Fruit fly (Drosophila melanogaster) whole organism, embryonic: Measurements from ENCODE around the gene Amacr.

Experiments used
- Aef1 ChIP-seq: fragments of 200-800 bp; sonication (Bioruptor generic); IDR thresholded peaks from 3 replicates; pipeline ENCODE4 v1.3.6; 2022; ENCODE audit warnings: missing biosample characterization, missing genetic modification characterization
- Atf-2 ChIP-seq: fragments of 200-800 bp; sonication (Bioruptor generic); optimal IDR thresholded peaks from 2 replicates; lab custom pipeline; 2016; ENCODE audit warnings: missing biosample characterization, missing genetic modification characterization
- Bdp1 ChIP-seq: fragments of 200-800 bp; sonication (Bioruptor generic); optimal IDR thresholded peaks from 3 replicates; lab custom pipeline; 2016; ENCODE audit warnings: missing biosample characterization, missing genetic modification characterization
- CG10267 ChIP-seq: fragments of 200-800 bp; sonication (Bioruptor generic); optimal IDR thresholded peaks from 2 replicates; lab custom pipeline; 2018; ENCODE audit warnings: missing biosample characterization, mild to moderate bottlenecking, missing genetic modification characterization, moderate library complexity
- CG11093 ChIP-seq: fragments of 200-800 bp; sonication (Bioruptor generic); IDR thresholded peaks from 3 replicates; pipeline ENCODE4 v1.3.6; 2022; ENCODE audit warnings: missing biosample characterization, missing genetic modification characterization
- CG12236 ChIP-seq: fragments of 200-800 bp; sonication (Bioruptor generic); optimal IDR thresholded peaks from 2 replicates; lab custom pipeline; 2016; ENCODE audit warnings: missing biosample characterization, missing genetic modification characterization
- CG14014 ChIP-seq: fragments of 200-800 bp; sonication (Bioruptor generic); IDR thresholded peaks from 2 replicates; pipeline ENCODE4 v1.3.6; 2022; ENCODE audit warnings: missing biosample characterization, missing genetic modification characterization
- CG16815 ChIP-seq: fragments of 200-800 bp; sonication (Bioruptor generic); optimal IDR thresholded peaks from 3 replicates; lab custom pipeline; 2017; ENCODE audit warnings: missing biosample characterization, mild to moderate bottlenecking, missing genetic modification characterization
- CG2120 ChIP-seq: fragments of 200-800 bp; sonication (Bioruptor generic); optimal IDR thresholded peaks from 3 replicates; lab custom pipeline; 2016; ENCODE audit warnings: missing biosample characterization, missing genetic modification characterization
- CG2875 ChIP-seq: fragments of 200-800 bp; sonication (Bioruptor generic); optimal IDR thresholded peaks from 2 replicates; lab custom pipeline; 2017; ENCODE audit warnings: missing biosample characterization, mild to moderate bottlenecking, missing genetic modification characterization, missing genetic modification reagents
- CG31224 ChIP-seq: fragments of 200-800 bp; sonication (Bioruptor generic); IDR thresholded peaks from 2 replicates; pipeline ENCODE4 v1.3.6; 2022; ENCODE audit warnings: missing biosample characterization, missing genetic modification characterization
- CG31388 ChIP-seq: fragments of 200-800 bp; sonication (Bioruptor generic); optimal IDR thresholded peaks from 2 replicates; lab custom pipeline; 2016; ENCODE audit warnings: missing biosample characterization, missing genetic modification characterization
- CG32532 ChIP-seq: fragments of 200-800 bp; sonication (Bioruptor generic); IDR thresholded peaks from 2 replicates; pipeline ENCODE4 v1.3.6; 2022; ENCODE audit warnings: missing biosample characterization, missing genetic modification characterization
- CG3838 ChIP-seq: fragments of 200-800 bp; sonication (Bioruptor generic); optimal IDR thresholded peaks from 3 replicates; lab custom pipeline; 2016; ENCODE audit warnings: missing biosample characterization, missing genetic modification characterization
- CG3995 ChIP-seq: fragments of 200-800 bp; sonication (Bioruptor generic); optimal IDR thresholded peaks from 3 replicates; lab custom pipeline; 2016; ENCODE audit warnings: missing biosample characterization, missing genetic modification characterization
- CG4282 ChIP-seq: fragments of 200-800 bp; sonication (Bioruptor generic); optimal IDR thresholded peaks from 2 replicates; lab custom pipeline; 2016; ENCODE audit warnings: missing biosample characterization, missing genetic modification characterization
- CG4707 ChIP-seq: fragments of 200-800 bp; sonication (Bioruptor generic); optimal IDR thresholded peaks from 2 replicates; lab custom pipeline; 2018; ENCODE audit warnings: missing biosample characterization, mild to moderate bottlenecking, missing genetic modification characterization, moderate library complexity
- CG6765 ChIP-seq: fragments of 200-800 bp; sonication (Bioruptor generic); optimal IDR thresholded peaks from 3 replicates; lab custom pipeline; 2017; ENCODE audit warnings: missing biosample characterization, mild to moderate bottlenecking, missing genetic modification characterization
- CG7556 ChIP-seq: fragments of 200-800 bp; sonication (Bioruptor generic); optimal IDR thresholded peaks from 2 replicates; lab custom pipeline; 2017; ENCODE audit warnings: missing biosample characterization, mild to moderate bottlenecking, missing genetic modification characterization
- CG9727 ChIP-seq: fragments of 200-800 bp; sonication (Bioruptor generic); optimal IDR thresholded peaks from 3 replicates; lab custom pipeline; 2017; ENCODE audit warnings: missing biosample characterization, mild to moderate bottlenecking, missing genetic modification characterization
- CoRest ChIP-seq: fragments of 200-800 bp; sonication (Bioruptor generic); optimal IDR thresholded peaks from 3 replicates; lab custom pipeline; 2018; ENCODE audit warnings: missing biosample characterization, mild to moderate bottlenecking, missing genetic modification characterization, moderate library complexity
- HmgZ ChIP-seq: fragments of 200-800 bp; sonication (Bioruptor generic); optimal IDR thresholded peaks from 2 replicates; lab custom pipeline; 2018; ENCODE audit warnings: missing biosample characterization, mild to moderate bottlenecking, missing genetic modification characterization
- Hr3 ChIP-seq: fragments of 200-800 bp; sonication (Bioruptor generic); optimal IDR thresholded peaks from 3 replicates; lab custom pipeline; 2016; ENCODE audit warnings: missing biosample characterization, missing genetic modification characterization
- Hr78 ChIP-seq, 2 experiments: fragments of 200-800 bp in 1 of 2; fragments of >200 bp in 1 of 2; sonication (Bioruptor generic) in 1 of 2; optimal IDR thresholded peaks; 2 replicates each; lab custom pipeline; 2017 to 2019; ENCODE audit warnings: missing biosample characterization in 2 of 2, missing genetic modification characterization in 2 of 2, mild to moderate bottlenecking in 1 of 2, moderate library complexity in 1 of 2
- Lhr ChIP-seq: fragments of 200-800 bp; sonication (Bioruptor generic); optimal IDR thresholded peaks from 3 replicates; lab custom pipeline; 2017; ENCODE audit warnings: mild to moderate bottlenecking, missing biosample characterization, missing genetic modification reagents, missing genetic modification characterization
- Lim3 ChIP-seq: fragments of 200-800 bp; sonication (Bioruptor generic); IDR thresholded peaks from 2 replicates; pipeline ENCODE4 v1.3.6; 2022; ENCODE audit warnings: missing biosample characterization, missing genetic modification characterization
- MBD-R2 ChIP-seq: fragments of 200-800 bp; sonication (Bioruptor generic); IDR thresholded peaks from 2 replicates; pipeline ENCODE4 v1.3.6; 2022; ENCODE audit warnings: missing biosample characterization, missing genetic modification characterization
- Ptx1 ChIP-seq: fragments of 200-800 bp; sonication (Bioruptor generic); IDR thresholded peaks from 2 replicates; pipeline ENCODE4 v1.3.6; 2022; ENCODE audit warnings: missing biosample characterization, missing genetic modification characterization
- Side ChIP-seq: fragments of 200-800 bp; sonication (Bioruptor generic); optimal IDR thresholded peaks from 2 replicates; lab custom pipeline; 2016; ENCODE audit warnings: missing biosample characterization, missing genetic modification characterization
- TFAM ChIP-seq: fragments of 200-800 bp; sonication (Bioruptor generic); optimal IDR thresholded peaks from 2 replicates; lab custom pipeline; 2017; ENCODE audit warnings: missing biosample characterization, missing genetic modification characterization, inconsistent platforms
- Tbp ChIP-seq: fragments of >200 bp; optimal IDR thresholded peaks from 2 replicates; lab custom pipeline; 2018; ENCODE audit warnings: missing biosample characterization, missing genetic modification characterization
- aop ChIP-seq: fragments of 200-800 bp; sonication (Bioruptor generic); IDR thresholded peaks from 2 replicates; pipeline ENCODE4 v1.3.6; 2022; ENCODE audit warnings: missing biosample characterization, missing genetic modification characterization
- ato ChIP-seq: fragments of 200-800 bp; sonication (Bioruptor generic); IDR thresholded peaks from 2 replicates; pipeline ENCODE4 v1.3.6; 2022; ENCODE audit warnings: missing biosample characterization, missing genetic modification characterization; ENCODE audit not compliant: partially characterized antibody
- da ChIP-seq: fragments of 200-800 bp; sonication (Bioruptor generic); optimal IDR thresholded peaks from 2 replicates; lab custom pipeline; 2016; ENCODE audit warnings: missing biosample characterization, missing genetic modification characterization
- dpn ChIP-seq, 2 experiments: fragments of 200-800 bp; sonication (Bioruptor generic); optimal IDR thresholded peaks; 3 replicates each; lab custom pipeline; 2016; ENCODE audit warnings: missing biosample characterization in 2 of 2, missing genetic modification characterization in 2 of 2
- fu2 ChIP-seq: fragments of 200-800 bp; sonication (Bioruptor generic); optimal IDR thresholded peaks from 2 replicates; lab custom pipeline; 2016; ENCODE audit warnings: missing biosample characterization, missing genetic modification characterization
- grn ChIP-seq: fragments of 200-800 bp; sonication (Bioruptor generic); optimal IDR thresholded peaks from 3 replicates; lab custom pipeline; 2017; ENCODE audit warnings: missing biosample characterization, missing genetic modification characterization
- gsb ChIP-seq: fragments of 200-800 bp; sonication (Bioruptor generic); IDR thresholded peaks from 2 replicates; pipeline ENCODE4 v1.3.6; 2022; ENCODE audit warnings: missing biosample characterization, missing genetic modification characterization
- gt ChIP-seq: fragments of 200-800 bp; sonication (Bioruptor generic); IDR thresholded peaks from 2 replicates; pipeline ENCODE4 v1.3.6; 2022; ENCODE audit warnings: missing biosample characterization, missing genetic modification characterization
- hth ChIP-seq: fragments of >200 bp; optimal IDR thresholded peaks from 2 replicates; lab custom pipeline; 2017; ENCODE audit warnings: inconsistent platforms
- kay ChIP-seq: fragments of 200-800 bp; sonication (Bioruptor generic); optimal IDR thresholded peaks from 2 replicates; lab custom pipeline; 2016; ENCODE audit warnings: missing biosample characterization, missing genetic modification characterization
- lmd ChIP-seq: fragments of 200-800 bp; sonication (Bioruptor generic); IDR thresholded peaks from 2 replicates; pipeline ENCODE4 v1.3.6; 2022; ENCODE audit warnings: missing biosample characterization, missing genetic modification characterization
- luna ChIP-seq: fragments of 200-800 bp; sonication (Bioruptor generic); optimal IDR thresholded peaks from 2 replicates; lab custom pipeline; 2016; ENCODE audit warnings: missing biosample characterization, missing genetic modification characterization
- mam ChIP-seq: fragments of 200-800 bp; sonication (Bioruptor generic); optimal IDR thresholded peaks from 3 replicates; lab custom pipeline; 2016; ENCODE audit warnings: missing biosample characterization, missing genetic modification characterization
- mirr ChIP-seq: fragments of 200-800 bp; sonication (Bioruptor generic); optimal IDR thresholded peaks from 3 replicates; lab custom pipeline; 2018; ENCODE audit warnings: missing biosample characterization, mild to moderate bottlenecking, missing genetic modification characterization
- nom ChIP-seq: fragments of 200-800 bp; sonication (Bioruptor generic); optimal IDR thresholded peaks from 2 replicates; lab custom pipeline; 2017; ENCODE audit warnings: missing biosample characterization, missing genetic modification characterization, mild to moderate bottlenecking, moderate library complexity, missing genetic modification reagents
- ranshi ChIP-seq: fragments of 200-800 bp; sonication (Bioruptor generic); IDR thresholded peaks from 2 replicates; pipeline ENCODE4 v1.3.6; 2022; ENCODE audit warnings: missing biosample characterization, missing genetic modification characterization
- rib ChIP-seq: fragments of 200-800 bp; sonication (Bioruptor generic); IDR thresholded peaks from 2 replicates; pipeline ENCODE4 v1.3.6; 2022; ENCODE audit warnings: missing biosample characterization, missing genetic modification characterization
- sim ChIP-seq: fragments of 200-800 bp; sonication (Bioruptor generic); IDR thresholded peaks from 2 replicates; pipeline ENCODE4 v1.3.6; 2022; ENCODE audit warnings: missing biosample characterization, missing genetic modification characterization
- tap ChIP-seq: fragments of 200-800 bp; optimal IDR thresholded peaks from 3 replicates; lab custom pipeline; 2019; ENCODE audit warnings: missing biosample characterization, mild to moderate bottlenecking, missing genetic modification characterization, moderate library complexity
- wdn ChIP-seq: fragments of 200-800 bp; sonication (Bioruptor generic); IDR thresholded peaks from 2 replicates; pipeline ENCODE4 v1.3.6; 2022; ENCODE audit warnings: missing biosample characterization, missing genetic modification characterization
- wek ChIP-seq: fragments of 200-800 bp; sonication (Bioruptor generic); optimal IDR thresholded peaks from 3 replicates; lab custom pipeline; 2018; ENCODE audit warnings: missing biosample characterization, mild to moderate bottlenecking, missing genetic modification characterization, moderate library complexity

Gene Amacr

dm6 chr2L:20761951-20762538, 9.9 kb upstream of the Amacr start (continued):
- TF ChIP-seq lmd (GFP tag; lab: Robert Waterston, UW): no peak
- no peak for TF ChIP-seq luna
- no peak for TF ChIP-seq gt
- no peak for TF ChIP-seq MBD-R2
- no peak for TF ChIP-seq Bdp1 (GFP tag; lab: Kevin White, UChicago)
- TF ChIP-seq CG9727 (GFP tag; lab: Kevin White, UChicago): peak; percentile 64
- TF ChIP-seq CG4707 (GFP tag; lab: Kevin White, UChicago): no peak
- TF ChIP-seq fu2: no peak
- TF ChIP-seq CoRest (tag; lab: Kevin White, UChicago): peak; percentile 34
- TF ChIP-seq grn (GFP tag; lab: Kevin White, UChicago): no peak
- no peak for TF ChIP-seq rib (GFP tag; lab: Robert Waterston, UW)
- TF ChIP-seq mam: no peak
- peak; percentile 49 for TF ChIP-seq tap (tag; lab: Kevin White, UChicago)
- TF ChIP-seq kay: no peak
- no peak for TF ChIP-seq da (GFP tag; lab: Kevin White, UChicago)
- TF ChIP-seq CG32532 (GFP tag; lab: Robert Waterston, UW): peak; percentile 34; the same call in 1 of the 2 replicates
- TF ChIP-seq CG16815 (GFP tag; lab: Kevin White, UChicago): no peak
- no peak for TF ChIP-seq CG6765 (GFP tag; lab: Kevin White, UChicago)
- TF ChIP-seq gsb (GFP tag; lab: Robert Waterston, UW): no peak
- no peak for TF ChIP-seq hth
- TF ChIP-seq Hr78 (GFP tag; optimal IDR thresholded peaks at IDR 0.05; lab: Kevin White, UChicago): no peak
- TF ChIP-seq aop (GFP tag; lab: Robert Waterston, UW): no peak
- peak; percentile 42; the same call in 2 of the 3 replicates for TF ChIP-seq Aef1 (GFP tag; lab: Robert Waterston, UW)
- TF ChIP-seq CG4282 (GFP tag; lab: Kevin White, UChicago): no peak
- no peak for TF ChIP-seq TFAM (GFP tag; lab: Kevin White, UChicago)
- peak in 1 of 2 experiments; percentile 16 for TF ChIP-seq dpn (GFP tag; optimal IDR thresholded peaks at IDR 0.05; lab: Kevin White, UChicago)
- TF ChIP-seq CG31388 (GFP tag; lab: Kevin White, UChicago): no peak
- no peak for TF ChIP-seq CG2875 (GFP tag; lab: Kevin White, UChicago)
- no peak for TF ChIP-seq ato (GFP tag; lab: Robert Waterston, UW)
- TF ChIP-seq Ptx1 (GFP tag; lab: Robert Waterston, UW): peak; percentile 65
- TF ChIP-seq sim (GFP tag; lab: Robert Waterston, UW): no peak
- peak; percentile 25 for TF ChIP-seq Hr3 (GFP tag; lab: Kevin White, UChicago)
- TF ChIP-seq mirr (GFP tag; lab: Kevin White, UChicago): no peak
- no peak for TF ChIP-seq Side
- no peak for TF ChIP-seq CG3995
- TF ChIP-seq CG14014: 0 out of 2 replicates have a peak, but pooled peaks have one; percentile 37
- TF ChIP-seq nom: no peak
- peak; percentile 36 for TF ChIP-seq CG10267 (tag; lab: Kevin White, UChicago)
- no peak for TF ChIP-seq CG3838 (GFP tag; lab: Kevin White, UChicago)
- no peak for TF ChIP-seq Lhr (GFP tag; lab: Kevin White, UChicago)
- 0 out of 2 replicates have a peak, but pooled peaks have one; percentile 53 for TF ChIP-seq ranshi (GFP tag; lab: Robert Waterston, UW)
- no peak for TF ChIP-seq CG2120 (GFP tag; lab: Kevin White, UChicago)
- no peak for TF ChIP-seq HmgZ (tag; lab: Kevin White, UChicago)
- TF ChIP-seq Atf-2: no peak
- no peak for TF ChIP-seq CG31224 (GFP tag; lab: Robert Waterston, UW)
- no peak for TF ChIP-seq CG11093 (GFP tag; lab: Robert Waterston, UW)
- no peak for TF ChIP-seq CG7556 (GFP tag; lab: Kevin White, UChicago)
- no peak for TF ChIP-seq CG12236
- TF ChIP-seq wek (GFP tag; lab: Kevin White, UChicago): no peak
- TF ChIP-seq Lim3 (GFP tag; lab: Robert Waterston, UW): no peak
- TF ChIP-seq wdn (GFP tag; lab: Robert Waterston, UW): no peak
- TF ChIP-seq Tbp (GFP tag; lab: Kevin White, UChicago): no peak
